Worm (Caenorhabditis elegans) whole organism, mixed stage, embryonic: ENCODE data around the gene mrpl-30.
"Not testable (repeated sequence)": the region's sequence is repeated elsewhere in the genome, so short reads cannot be mapped to it uniquely, and the experiment has no call there.

Experiments
- M03D4.4 ChIP-seq: sonication (generic microtip); optimal IDR thresholded peaks from 2 replicates; lab custom pipeline; 2017; ENCODE audit warnings: mild to moderate bottlenecking, missing genetic modification characterization, missing compliant biosample characterization
- bed-3 ChIP-seq: fragments of 200-800 bp; sonication (Bioruptor generic); optimal IDR thresholded peaks from 3 replicates; lab custom pipeline; 2018; ENCODE audit warnings: mild to moderate bottlenecking, missing genetic modification characterization, moderate library complexity, missing compliant biosample characterization
- blmp-1 ChIP-seq: fragments of 150-350 bp; optimal IDR thresholded peaks from 2 replicates; lab custom pipeline; 2014; ENCODE audit warnings: missing biosample characterization, missing genetic modification characterization
- ceh-39 ChIP-seq: fragments of 150-350 bp; optimal IDR thresholded peaks from 2 replicates; lab custom pipeline; 2014; ENCODE audit warnings: missing biosample characterization, missing genetic modification characterization
- ceh-43 ChIP-seq: fragments of 200-800 bp; sonication (Bioruptor generic); optimal IDR thresholded peaks from 2 replicates; lab custom pipeline; 2018; ENCODE audit warnings: mild to moderate bottlenecking, missing genetic modification characterization, moderate library complexity, missing compliant biosample characterization
- ces-1 ChIP-seq: fragments of 150-350 bp; optimal IDR thresholded peaks from 2 replicates; lab custom pipeline; 2014; ENCODE audit warnings: missing biosample characterization, missing genetic modification reagents, missing genetic modification characterization
- cnd-1 ChIP-seq: fragments of 200-800 bp; sonication (Bioruptor generic); optimal IDR thresholded peaks from 2 replicates; lab custom pipeline; 2018; ENCODE audit warnings: mild to moderate bottlenecking, missing genetic modification characterization, missing compliant biosample characterization
- drap-1 ChIP-seq: fragments of 200-800 bp; sonication (Bioruptor generic); optimal IDR thresholded peaks from 3 replicates; lab custom pipeline; 2018; ENCODE audit warnings: mild to moderate bottlenecking, missing genetic modification characterization, missing compliant biosample characterization
- elt-1 ChIP-seq: sonication (generic microtip); optimal IDR thresholded peaks from 2 replicates; lab custom pipeline; 2017; ENCODE audit warnings: missing genetic modification characterization, mild to moderate bottlenecking, missing compliant biosample characterization, antibody characterized with exemption, moderate library complexity, borderline replicate concordance; ENCODE audit not compliant: insufficient read depth
- flh-1 ChIP-seq: fragments of 200-800 bp; sonication (Bioruptor generic); optimal IDR thresholded peaks from 2 replicates; lab custom pipeline; 2018; ENCODE audit warnings: mild to moderate bottlenecking, missing genetic modification characterization, moderate library complexity, missing compliant biosample characterization
- ham-2 ChIP-seq: fragments of 200-800 bp; sonication (Bioruptor generic); optimal IDR thresholded peaks from 2 replicates; lab custom pipeline; 2018; ENCODE audit warnings: mild to moderate bottlenecking, missing genetic modification characterization, missing compliant biosample characterization
- hlh-1 ChIP-seq: fragments of 150-350 bp; optimal IDR thresholded peaks from 2 replicates; lab custom pipeline; 2014; ENCODE audit warnings: missing biosample characterization, missing genetic modification reagents, missing genetic modification characterization
- lin-13 ChIP-seq: fragments of 150-350 bp; optimal IDR thresholded peaks from 2 replicates; lab custom pipeline; 2014; ENCODE audit warnings: missing biosample characterization, missing genetic modification characterization
- lin-32 ChIP-seq: fragments of 200-800 bp; sonication (Bioruptor generic); optimal IDR thresholded peaks from 2 replicates; lab custom pipeline; 2018; ENCODE audit warnings: mild to moderate bottlenecking, missing genetic modification characterization, missing compliant biosample characterization
- lsy-2 ChIP-seq: fragments of 150-350 bp; optimal IDR thresholded peaks from 2 replicates; lab custom pipeline; 2014; ENCODE audit warnings: missing biosample characterization, missing genetic modification characterization
- mab-5 ChIP-seq: fragments of 150-350 bp; optimal IDR thresholded peaks from 2 replicates; lab custom pipeline; 2014; ENCODE audit warnings: missing biosample characterization, missing genetic modification characterization
- mep-1 ChIP-seq: fragments of 150-350 bp; optimal IDR thresholded peaks from 2 replicates; lab custom pipeline; 2017; ENCODE audit warnings: missing biosample characterization, missing genetic modification reagents, missing genetic modification characterization, inconsistent platforms
- nhr-12 ChIP-seq: fragments of 150-350 bp; optimal IDR thresholded peaks from 2 replicates; lab custom pipeline; 2014; ENCODE audit warnings: missing biosample characterization, missing genetic modification characterization
- nhr-2 ChIP-seq: fragments of 150-350 bp; optimal IDR thresholded peaks from 2 replicates; lab custom pipeline; 2014; ENCODE audit warnings: missing biosample characterization, missing genetic modification characterization
- nhr-237 ChIP-seq: fragments of 150-350 bp; optimal IDR thresholded peaks from 2 replicates; lab custom pipeline; 2014; ENCODE audit warnings: missing biosample characterization, missing genetic modification characterization
- pha-4 ChIP-seq: fragments of 150-350 bp; optimal IDR thresholded peaks from 2 replicates; lab custom pipeline; 2018; ENCODE audit warnings: missing biosample characterization, missing genetic modification reagents, missing genetic modification characterization
- sem-2 ChIP-seq: fragments of 200-800 bp; sonication (Bioruptor generic); optimal IDR thresholded peaks from 2 replicates; lab custom pipeline; 2018; ENCODE audit warnings: mild to moderate bottlenecking, missing genetic modification characterization, missing compliant biosample characterization
- snpc-4 ChIP-seq: fragments of 150-350 bp; optimal IDR thresholded peaks from 2 replicates; lab custom pipeline; 2014; ENCODE audit warnings: missing biosample characterization, missing genetic modification characterization
- sptf-1 ChIP-seq: sonication (generic microtip); optimal IDR thresholded peaks from 2 replicates; lab custom pipeline; 2017; ENCODE audit warnings: mild to moderate bottlenecking, missing genetic modification characterization, moderate library complexity, missing compliant biosample characterization
- unc-120 ChIP-seq: sonication (generic microtip); optimal IDR thresholded peaks from 2 replicates; lab custom pipeline; 2017; ENCODE audit warnings: missing genetic modification characterization, missing compliant biosample characterization; ENCODE audit not compliant: poor library complexity, severe bottlenecking
- unc-39 ChIP-seq: fragments of 150-350 bp; optimal IDR thresholded peaks from 2 replicates; lab custom pipeline; 2014; ENCODE audit warnings: missing biosample characterization, missing genetic modification characterization
- zip-8 ChIP-seq: fragments of 150-350 bp; optimal IDR thresholded peaks from 2 replicates; lab custom pipeline; 2014; ENCODE audit warnings: missing biosample characterization, missing genetic modification characterization
- ztf-11 ChIP-seq: fragments of 150-350 bp; optimal IDR thresholded peaks from 2 replicates; lab custom pipeline; 2014; ENCODE audit warnings: missing biosample characterization, missing genetic modification characterization

The mrpl-30 gene

ce11 chrIII:2435805-2436204, 25.0 kb upstream of the mrpl-30 start, which contains the start of gene E02H9.6:
Gene E02H9.6, plus strand, starts transcription at chrIII:2436105.
- TF ChIP-seq unc-39 (tag; lab: Kevin White, UChicago); ham-2 (GFP tag; lab: Kevin White, UChicago); bed-3 (GFP tag; lab: Kevin White, UChicago): not testable (repeated sequence)

- TF ChIP-seq ces-1; sptf-1 (tag; lab: Kevin White, UChicago); ceh-39 (tag; lab: Kevin White, UChicago): not testable (repeated sequence)
- TF ChIP-seq, all 35 proteins: peak for 0; not testable (repeated sequence) for 35
Observed at ce11 chrIII:2435373-2435772, 24.6 kb upstream of the mrpl-30 start, which contains the start of gene W04B5.6. Gene W04B5.6, minus strand, starts transcription at chrIII:2435473.

- TF ChIP-seq ces-1 (peak; percentile 21), sptf-1 (tag; lab: Kevin White, UChicago) (no peak), elt-1 (no peak)
Observed at ce11 chrIII:2432925-2433324, 22.1 kb upstream of the mrpl-30 start.

- TF ChIP-seq ceh-43 (GFP tag; lab: Kevin White, UChicago): no peak
- TF ChIP-seq flh-1 (GFP tag; lab: Kevin White, UChicago): no peak
- peak; percentile 8 for TF ChIP-seq hlh-1 (tag; lab: Kevin White, UChicago)
- TF ChIP-seq elt-1: no peak
- TF ChIP-seq unc-120: peak; percentile 71
- TF ChIP-seq mep-1 (tag; lab: Kevin White, UChicago): no peak
- peak; percentile 72 for TF ChIP-seq ces-1
- TF ChIP-seq, all 35 proteins: peak for 3
Observed at ce11 chrIII:2426122-2426521, 15.3 kb upstream of the mrpl-30 start, which contains the start of gene W04B5.8. Gene W04B5.8, plus strand, starts transcription at chrIII:2426316.

- TF ChIP-seq flh-1 (GFP tag; lab: Kevin White, UChicago) (no peak), lin-32 (no peak), pha-4 (tag; lab: Kevin White, UChicago) (no peak), mep-1 (tag; lab: Kevin White, UChicago) (no peak), nhr-12 (tag; lab: Kevin White, UChicago) (no peak), drap-1 (no peak), mab-5 (tag; lab: Kevin White, UChicago) (no peak), snpc-4 (tag; lab: Kevin White, UChicago) (no peak), cnd-1 (tag; lab: Kevin White, UChicago) (no peak), nhr-2 (tag; lab: Kevin White, UChicago) (no peak), nhr-237 (tag; lab: Kevin White, UChicago) (no peak), sem-2 (GFP tag; lab: Kevin White, UChicago) (no peak), unc-120 (no peak), sptf-1 (tag; lab: Kevin White, UChicago) (no peak), M03D4.4 (tag; lab: Kevin White, UChicago) (no peak)
Observed at ce11 chrIII:2424783-2425329, 14.1 kb upstream of the mrpl-30 start.

ce11 chrIII:2423638-2424037, 12.9 kb upstream of the mrpl-30 start:
- TF ChIP-seq lin-13 (tag; lab: Kevin White, UChicago) (no peak), nhr-12 (tag; lab: Kevin White, UChicago) (no peak), M03D4.4 (tag; lab: Kevin White, UChicago) (no peak), zip-8 (tag; lab: Kevin White, UChicago) (no peak), ham-2 (GFP tag; lab: Kevin White, UChicago) (no peak), pha-4 (tag; lab: Kevin White, UChicago) (no peak), unc-39 (tag; lab: Kevin White, UChicago) (no peak), snpc-4 (tag; lab: Kevin White, UChicago) (no peak), mab-5 (tag; lab: Kevin White, UChicago) (no peak), lsy-2 (tag; lab: Kevin White, UChicago) (no peak), blmp-1 (tag; lab: Kevin White, UChicago) (no peak), ztf-11 (tag; lab: Kevin White, UChicago) (no peak)
